Fruit fly (Drosophila melanogaster) whole organism, wandering third instar larva: ENCODE results near the gene CG42329.

Experiments
- Abd-B ChIP-seq: fragments of >200 bp; optimal IDR thresholded peaks from 2 replicates; lab custom pipeline; 2017; ENCODE audit warnings: missing biosample characterization, missing genetic modification characterization
- GATAd ChIP-seq: sonication (Bioruptor generic); optimal IDR thresholded peaks from 2 replicates; lab custom pipeline; 2016; ENCODE audit warnings: missing biosample characterization, missing genetic modification characterization
- OdsH ChIP-seq: fragments of 200-800 bp; sonication (Bioruptor generic); optimal IDR thresholded peaks from 2 replicates; lab custom pipeline; 2016; ENCODE audit warnings: missing biosample characterization, mild to moderate bottlenecking, missing genetic modification characterization
- br ChIP-seq: fragments of 200-800 bp; sonication (Bioruptor generic); optimal IDR thresholded peaks from 2 replicates; lab custom pipeline; 2016; ENCODE audit warnings: missing biosample characterization, missing genetic modification characterization
- fru ChIP-seq: fragments of 200-800 bp; sonication (Bioruptor generic); optimal IDR thresholded peaks from 3 replicates; lab custom pipeline; 2016; ENCODE audit warnings: missing biosample characterization, mild to moderate bottlenecking, missing genetic modification characterization

DNA sequence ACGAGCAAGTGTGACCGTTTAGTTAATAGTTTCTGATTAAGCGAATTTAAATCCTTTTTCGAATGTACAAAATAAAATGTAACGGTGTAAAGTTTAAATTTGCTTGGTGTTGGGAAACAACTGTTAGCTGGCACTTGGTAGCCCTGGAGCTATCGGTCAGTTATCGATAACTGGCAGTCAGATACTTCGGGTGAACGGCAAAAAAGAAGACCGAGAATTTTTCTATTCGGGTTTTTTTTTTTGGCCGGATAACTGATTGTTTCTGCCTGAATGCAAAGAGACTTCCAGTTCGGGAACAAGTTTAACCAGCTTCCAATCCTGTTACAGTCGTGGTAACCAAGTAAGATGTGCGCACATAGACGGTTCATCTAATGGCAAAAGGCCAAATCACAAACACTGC, 41.6 kb upstream of the CG42329 start, which contains the start of gene CG4896:
- TF ChIP-seq OdsH (GFP tag; lab: Kevin White, UChicago) (no peak), fru (GFP tag; lab: Kevin White, UChicago) (no peak), br (no peak), GATAd (GFP tag; lab: Kevin White, UChicago) (no peak), Abd-B (no peak)
